Fruit fly (Drosophila melanogaster) whole organism, wandering third instar larva: ENCODE data around the gene Eip78C.

Experiments used
- Abd-B ChIP-seq: fragments of >200 bp; optimal IDR thresholded peaks from 2 replicates; lab custom pipeline; 2017; ENCODE audit warnings: missing biosample characterization, missing genetic modification characterization
- CG32264 ChIP-seq: fragments of 200-800 bp; sonication (Bioruptor generic); optimal IDR thresholded peaks from 2 replicates; lab custom pipeline; 2016; ENCODE audit warnings: missing biosample characterization, missing genetic modification characterization
- CG9705 ChIP-seq: fragments of 200-800 bp; sonication (Bioruptor generic); optimal IDR thresholded peaks from 2 replicates; lab custom pipeline; 2018; ENCODE audit warnings: missing biosample characterization, mild to moderate bottlenecking, missing genetic modification characterization
- CrebA ChIP-seq: fragments of 200-800 bp; sonication (Bioruptor generic); optimal IDR thresholded peaks from 2 replicates; lab custom pipeline; 2016; ENCODE audit warnings: missing biosample characterization, mild to moderate bottlenecking, missing genetic modification characterization, borderline replicate concordance
- Dfd ChIP-seq: fragments of >200 bp; optimal IDR thresholded peaks from 2 replicates; lab custom pipeline; 2017; ENCODE audit warnings: missing biosample characterization, missing genetic modification characterization
- Dif ChIP-seq: fragments of 200-275, 200-300 bp; sonication (Bioruptor generic); optimal IDR thresholded peaks from 2 replicates; lab custom pipeline; 2018; ENCODE audit warnings: missing biosample characterization, missing genetic modification characterization; ENCODE audit not compliant: partially characterized antibody
- GATAd ChIP-seq: sonication (Bioruptor generic); optimal IDR thresholded peaks from 2 replicates; lab custom pipeline; 2016; ENCODE audit warnings: missing biosample characterization, missing genetic modification characterization
- HLH106 ChIP-seq: fragments of 200-800 bp; optimal IDR thresholded peaks from 3 replicates; lab custom pipeline; 2019; ENCODE audit warnings: missing biosample characterization, mild to moderate bottlenecking, missing genetic modification characterization, moderate library complexity
- Hnf4 ChIP-seq: fragments of 200-800 bp; sonication (Bioruptor generic); optimal IDR thresholded peaks from 2 replicates; lab custom pipeline; 2016; ENCODE audit warnings: missing biosample characterization, mild to moderate bottlenecking, missing genetic modification characterization
- Hr78 ChIP-seq: fragments of >200 bp; optimal IDR thresholded peaks from 2 replicates; lab custom pipeline; 2017; ENCODE audit warnings: missing biosample characterization, missing genetic modification characterization
- Hr83 ChIP-seq: fragments of 200-300 bp; sonication (Bioruptor generic); optimal IDR thresholded peaks from 2 replicates; lab custom pipeline; 2016; ENCODE audit warnings: missing biosample characterization, mild to moderate bottlenecking, missing genetic modification characterization, moderate library complexity; ENCODE audit not compliant: poor library complexity, severe bottlenecking
- Jra ChIP-seq: sonication (Bioruptor generic); optimal IDR thresholded peaks from 2 replicates; lab custom pipeline; 2016; ENCODE audit warnings: missing biosample characterization, missing genetic modification characterization
- Mio ChIP-seq: sonication (Bioruptor generic); optimal IDR thresholded peaks from 2 replicates; lab custom pipeline; 2016; ENCODE audit warnings: missing biosample characterization, missing genetic modification characterization
- Myc ChIP-seq: fragments of >200 bp; optimal IDR thresholded peaks from 2 replicates; lab custom pipeline; 2017
- N ChIP-seq: fragments of >200 bp; optimal IDR thresholded peaks from 2 replicates; lab custom pipeline; 2018; ENCODE audit warnings: missing biosample characterization, missing external identifiers, missing genetic modification characterization
- OdsH ChIP-seq: fragments of 200-800 bp; sonication (Bioruptor generic); optimal IDR thresholded peaks from 2 replicates; lab custom pipeline; 2016; ENCODE audit warnings: missing biosample characterization, mild to moderate bottlenecking, missing genetic modification characterization
- Rel ChIP-seq, 2 experiments: fragments of 200-800 bp; sonication (Bioruptor generic) in 1 of 2; optimal IDR thresholded peaks; 2 replicates in 1 of 2; 3 replicates in 1 of 2; lab custom pipeline; 2016 to 2019; ENCODE audit warnings: mild to moderate bottlenecking in 2 of 2, missing biosample characterization in 2 of 2, missing genetic modification characterization in 2 of 2, moderate library complexity in 1 of 2
- Sp1 ChIP-seq: fragments of 200-800 bp; sonication (Bioruptor generic); optimal IDR thresholded peaks from 3 replicates; lab custom pipeline; 2019; ENCODE audit warnings: missing biosample characterization, mild to moderate bottlenecking, missing genetic modification characterization, moderate library complexity
- Vsx2 ChIP-seq: fragments of 200-300, 225-300 bp; sonication (Bioruptor generic); optimal IDR thresholded peaks from 2 replicates; lab custom pipeline; 2018; ENCODE audit warnings: missing biosample characterization, missing genetic modification characterization; ENCODE audit not compliant: partially characterized antibody
- br ChIP-seq: fragments of 200-800 bp; sonication (Bioruptor generic); optimal IDR thresholded peaks from 2 replicates; lab custom pipeline; 2016; ENCODE audit warnings: missing biosample characterization, missing genetic modification characterization
- brk ChIP-seq: fragments of 200-800 bp; sonication (Bioruptor generic); optimal IDR thresholded peaks from 2 replicates; lab custom pipeline; 2016; ENCODE audit warnings: missing biosample characterization, mild to moderate bottlenecking, missing genetic modification characterization
- dl ChIP-seq, 2 experiments: fragments of 175-275, 200-275 bp in 1 of 2; fragments of 200-275 bp in 1 of 2; sonication (Bioruptor generic); optimal IDR thresholded peaks; lab custom pipeline; 2018; ENCODE audit warnings: mild to moderate bottlenecking in 2 of 2, missing biosample characterization in 2 of 2, missing genetic modification characterization in 2 of 2, moderate library complexity in 2 of 2; ENCODE audit not compliant: partially characterized antibody in 2 of 2, insufficient read depth in 1 of 2
- dmrt93B ChIP-seq: fragments of 200-800 bp; sonication (Bioruptor generic); optimal IDR thresholded peaks from 2 replicates; lab custom pipeline; 2018; ENCODE audit warnings: missing biosample characterization, mild to moderate bottlenecking, missing genetic modification characterization
- dsf ChIP-seq: sonication (Bioruptor generic); optimal IDR thresholded peaks from 2 replicates; lab custom pipeline; 2016; ENCODE audit warnings: missing biosample characterization, missing genetic modification characterization, borderline replicate concordance
- ey ChIP-seq: fragments of 200-800 bp; sonication (Bioruptor generic); optimal IDR thresholded peaks from 2 replicates; lab custom pipeline; 2016; ENCODE audit warnings: missing biosample characterization, missing genetic modification characterization
- foxo ChIP-seq, 2 experiments: fragments of 200-800 bp; sonication (Bioruptor generic); optimal IDR thresholded peaks; 2 replicates in 1 of 2; 3 replicates in 1 of 2; lab custom pipeline; 2016 to 2017; ENCODE audit warnings: missing biosample characterization in 2 of 2, missing genetic modification characterization in 2 of 2
- fru ChIP-seq: fragments of 200-800 bp; sonication (Bioruptor generic); optimal IDR thresholded peaks from 3 replicates; lab custom pipeline; 2016; ENCODE audit warnings: missing biosample characterization, mild to moderate bottlenecking, missing genetic modification characterization
- h ChIP-seq: fragments of 200-800 bp; sonication (Bioruptor generic); optimal IDR thresholded peaks from 3 replicates; lab custom pipeline; 2016; ENCODE audit warnings: missing biosample characterization, mild to moderate bottlenecking, missing genetic modification characterization
- jim ChIP-seq: fragments of 175-275, 200-325 bp; sonication (Bioruptor generic); optimal IDR thresholded peaks from 2 replicates; lab custom pipeline; 2016; ENCODE audit warnings: missing biosample characterization, mild to moderate bottlenecking, missing genetic modification characterization
- lola ChIP-seq: fragments of >200 bp; optimal IDR thresholded peaks from 2 replicates; lab custom pipeline; 2017; ENCODE audit warnings: missing biosample characterization, missing genetic modification characterization
- pan ChIP-seq: fragments of >200 bp; optimal IDR thresholded peaks from 2 replicates; lab custom pipeline; 2017
- psq ChIP-seq: fragments of 200-800 bp; sonication (Bioruptor generic); optimal IDR thresholded peaks from 3 replicates; lab custom pipeline; 2017; ENCODE audit warnings: missing biosample characterization, mild to moderate bottlenecking, missing genetic modification characterization, moderate library complexity
- rgr ChIP-seq: fragments of 200-800 bp; sonication (Bioruptor generic); optimal IDR thresholded peaks from 3 replicates; lab custom pipeline; 2016; ENCODE audit warnings: missing biosample characterization, mild to moderate bottlenecking, missing genetic modification characterization
- sage ChIP-seq: fragments of 200-800 bp; sonication (Bioruptor generic); optimal IDR thresholded peaks from 2 replicates; lab custom pipeline; 2016; ENCODE audit warnings: missing biosample characterization, mild to moderate bottlenecking, missing genetic modification characterization
- sv ChIP-seq: fragments of 200-800 bp; sonication (Bioruptor generic); optimal IDR thresholded peaks from 3 replicates; lab custom pipeline; 2016; ENCODE audit warnings: missing biosample characterization, missing genetic modification characterization
- tai ChIP-seq: sonication (Bioruptor generic); optimal IDR thresholded peaks from 2 replicates; lab custom pipeline; 2016; ENCODE audit warnings: missing biosample characterization, missing genetic modification characterization
- usp ChIP-seq: fragments of >200 bp; optimal IDR thresholded peaks from 2 replicates; lab custom pipeline; 2017; ENCODE audit warnings: missing biosample characterization, missing genetic modification characterization
- woc ChIP-seq: sonication (Bioruptor generic); optimal IDR thresholded peaks from 2 replicates; lab custom pipeline; 2016; ENCODE audit warnings: missing biosample characterization, mild to moderate bottlenecking, missing genetic modification characterization

The Eip78C gene

dm6 chr3L:21252932-21253760, 26.7 kb downstream of the Eip78C start:
- TF ChIP-seq h (GFP tag; lab: Kevin White, UChicago): peak; percentile 31
- TF ChIP-seq foxo (GFP tag; optimal IDR thresholded peaks at IDR 0.05; lab: Kevin White, UChicago): peak in 1 of 2 experiments; percentile 42
- peak; percentile 48 for TF ChIP-seq woc (GFP tag; lab: Kevin White, UChicago)
- peak; percentile 12 for TF ChIP-seq Vsx2
- TF ChIP-seq Rel (GFP tag; optimal IDR thresholded peaks at IDR 0.05; lab: Kevin White, UChicago): no peak
- peak; percentile 87 for TF ChIP-seq Rel (tag; optimal IDR thresholded peaks at IDR 0.05; lab: Kevin White, UChicago)
- TF ChIP-seq ey (GFP tag; lab: Kevin White, UChicago): no peak
- TF ChIP-seq CG9705: no peak
- TF ChIP-seq psq (GFP tag; lab: Kevin White, UChicago): no peak
- peak; percentile 10 for TF ChIP-seq OdsH
- peak; percentile 36 for TF ChIP-seq Sp1
- no peak for TF ChIP-seq Hr83 (GFP tag; lab: Kevin White, UChicago)
- no peak for TF ChIP-seq br
- no peak for TF ChIP-seq rgr
- TF ChIP-seq dmrt93B (GFP tag; lab: Kevin White, UChicago): no peak
- TF ChIP-seq CrebA: no peak
- no peak for TF ChIP-seq Mio
- TF ChIP-seq dl (GFP tag; optimal IDR thresholded peaks at IDR 0.05; lab: Kevin White, UChicago; ENCODE audit: insufficient read depth in 1 of 2, partially characterized antibody in 2 of 2): peak in 1 of 2 experiments; percentile 59
- TF ChIP-seq brk (GFP tag; lab: Kevin White, UChicago): no peak
- TF ChIP-seq CG32264 (GFP tag; lab: Kevin White, UChicago): no peak
- TF ChIP-seq HLH106 (tag; lab: Kevin White, UChicago): peak; percentile 43
- TF ChIP-seq sage (GFP tag; lab: Kevin White, UChicago): no peak
- no peak for TF ChIP-seq fru (GFP tag; lab: Kevin White, UChicago)
- no peak for TF ChIP-seq Hr78 (GFP tag; lab: Kevin White, UChicago)
- no peak for TF ChIP-seq Jra (GFP tag; lab: Kevin White, UChicago)
- TF ChIP-seq lola (GFP tag; lab: Kevin White, UChicago): no peak
- peak; percentile 2 for TF ChIP-seq Dif (GFP tag; lab: Kevin White, UChicago)

DNA sequence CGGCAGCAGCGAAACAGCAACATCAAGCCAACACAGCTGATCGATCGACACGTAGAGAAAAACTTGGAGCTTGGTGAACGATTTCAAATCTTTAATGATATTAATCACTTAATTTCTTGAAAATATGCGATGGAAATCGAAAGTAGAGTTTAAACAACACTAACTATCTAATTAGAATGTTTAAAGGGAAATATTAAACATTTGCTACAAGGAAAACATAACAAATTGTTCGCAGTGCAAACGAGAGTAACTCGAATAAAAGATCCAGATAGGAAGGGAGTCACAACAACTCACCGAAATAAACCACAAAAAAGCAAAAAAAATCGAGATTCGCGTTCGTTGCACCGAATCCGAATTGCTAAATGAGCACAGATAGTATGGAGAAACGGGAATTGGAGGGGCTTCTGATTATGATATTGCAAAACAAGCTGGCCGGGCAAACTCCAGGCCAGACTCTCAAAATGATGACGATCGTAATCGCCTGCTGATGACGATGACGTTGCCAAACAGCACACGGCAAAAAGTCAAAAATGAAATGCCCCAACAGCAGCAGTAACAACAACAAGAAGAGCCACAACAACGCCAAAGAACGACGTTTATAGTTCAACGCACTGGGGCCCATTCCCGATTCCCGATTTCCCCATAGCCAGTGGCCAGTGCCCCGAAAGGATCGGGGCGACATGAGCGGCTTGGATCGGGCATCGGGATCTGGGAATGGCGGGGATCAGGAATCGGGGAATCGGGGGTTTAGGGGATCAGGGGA, 27.5 kb downstream of the Eip78C start:
- TF ChIP-seq CG32264 (GFP tag; lab: Kevin White, UChicago) (peak; percentile 98), br (peak; percentile 99), tai (peak; percentile 97), Dfd (GFP tag; lab: Kevin White, UChicago) (peak; percentile 59), dmrt93B (GFP tag; lab: Kevin White, UChicago) (peak; percentile 98), sv (GFP tag; lab: Kevin White, UChicago) (no peak), Jra (GFP tag; lab: Kevin White, UChicago) (peak; percentile 97), N (GFP tag; lab: Kevin White, UChicago) (no peak), ey (GFP tag; lab: Kevin White, UChicago) (peak; percentile 99), dl (GFP tag; optimal IDR thresholded peaks at IDR 0.05; lab: Kevin White, UChicago; ENCODE audit: insufficient read depth in 1 of 2, partially characterized antibody in 2 of 2) (no peak), lola (GFP tag; lab: Kevin White, UChicago) (no peak), Rel (GFP tag; optimal IDR thresholded peaks at IDR 0.05; lab: Kevin White, UChicago) (peak; percentile 96), Rel (tag; optimal IDR thresholded peaks at IDR 0.05; lab: Kevin White, UChicago) (peak; percentile 86), OdsH (peak; percentile 99), woc (GFP tag; lab: Kevin White, UChicago) (peak; percentile 98), Abd-B (no peak), HLH106 (tag; lab: Kevin White, UChicago) (peak; percentile 99), Myc (lab: Kevin White, UChicago) (no peak), h (GFP tag; lab: Kevin White, UChicago) (peak; percentile 99), sage (GFP tag; lab: Kevin White, UChicago) (peak; percentile 98), GATAd (GFP tag; lab: Kevin White, UChicago) (peak; percentile 94), rgr (peak; percentile 99), Hnf4 (GFP tag; lab: Kevin White, UChicago) (peak; percentile 99), dsf (GFP tag; lab: Kevin White, UChicago) (peak; percentile 92), Vsx2 (no peak), foxo (GFP tag; optimal IDR thresholded peaks at IDR 0.05; lab: Kevin White, UChicago) (peak; percentile 94 to 99), Hr83 (GFP tag; lab: Kevin White, UChicago) (peak; percentile 33), psq (GFP tag; lab: Kevin White, UChicago) (peak; percentile 97), CrebA (peak; percentile 95), Dif (GFP tag; lab: Kevin White, UChicago) (no peak), Hr78 (GFP tag; lab: Kevin White, UChicago) (no peak), Sp1 (peak; percentile 99), fru (GFP tag; lab: Kevin White, UChicago) (peak; percentile 99), brk (GFP tag; lab: Kevin White, UChicago) (peak; percentile 97), usp (GFP tag; lab: Kevin White, UChicago) (no peak), CG9705 (peak; percentile 98), Mio (peak; percentile 85), jim (GFP tag; lab: Kevin White, UChicago) (peak; percentile 87), pan (lab: Kevin White, UChicago) (no peak)
